Fruit fly (Drosophila melanogaster) whole organism, prepupa: ENCODE measurements around the gene Alp13.

Source experiments
- CG15336 ChIP-seq: fragments of 200-800 bp; sonication (Bioruptor generic); IDR thresholded peaks from 2 replicates; pipeline ENCODE4 v1.3.6; 2022; ENCODE audit warnings: missing biosample characterization, missing genetic modification characterization
- CG32006 ChIP-seq: fragments of 200-800 bp; sonication (Bioruptor generic); optimal IDR thresholded peaks from 3 replicates; lab custom pipeline; 2017; ENCODE audit warnings: missing biosample characterization, mild to moderate bottlenecking, missing genetic modification characterization
- CG3919 ChIP-seq: fragments of 200-800 bp; sonication (Bioruptor generic); optimal IDR thresholded peaks from 3 replicates; lab custom pipeline; 2016; ENCODE audit warnings: missing biosample characterization, missing genetic modification characterization
- Ets21C ChIP-seq: fragments of 200-800 bp; sonication (Bioruptor generic); optimal IDR thresholded peaks from 3 replicates; lab custom pipeline; 2016; ENCODE audit warnings: missing biosample characterization, missing genetic modification characterization
- Gug ChIP-seq: fragments of 200-800 bp; sonication (Bioruptor generic); IDR thresholded peaks from 2 replicates; pipeline ENCODE4 v1.3.6; 2022; ENCODE audit warnings: missing biosample characterization, missing genetic modification characterization
- Hr38 ChIP-seq: sonication (Bioruptor generic); optimal IDR thresholded peaks from 2 replicates; lab custom pipeline; 2016; ENCODE audit warnings: missing biosample characterization, missing genetic modification characterization
- Hr39 ChIP-seq: fragments of 200-800 bp; sonication (Bioruptor generic); optimal IDR thresholded peaks from 2 replicates; lab custom pipeline; 2016; ENCODE audit warnings: missing biosample characterization, missing genetic modification characterization
- pdm3 ChIP-seq: fragments of 200-800 bp; sonication (Bioruptor generic); optimal IDR thresholded peaks from 3 replicates; lab custom pipeline; 2016; ENCODE audit warnings: missing biosample characterization, missing genetic modification characterization

dm6 chr3R:10079267-10079987 is 4.3 kb upstream of the Alp13 start:
- peak; percentile 64 for TF ChIP-seq CG3919
- TF ChIP-seq pdm3 (GFP tag; lab: Kevin White, UChicago) = peak; percentile 74
- peak; percentile 8 for TF ChIP-seq Hr38 (GFP tag; lab: Kevin White, UChicago)
- peak; percentile 82 for TF ChIP-seq CG15336 (GFP tag; lab: Robert Waterston, UW)
- peak; percentile 43 for TF ChIP-seq Ets21C
- TF ChIP-seq Gug (GFP tag; lab: Robert Waterston, UW) = peak; percentile 78
- TF ChIP-seq Hr39 (GFP tag; lab: Kevin White, UChicago) = peak; percentile 54
- TF ChIP-seq CG32006 = peak; percentile 81
